Worm (Caenorhabditis elegans): Measurements from ENCODE around the gene C15C8.8.

C15C8.8 gene

ce11 chrV:12752407-12752806 is at the start of gene C15C8.8:
Gene C15C8.8 (minus strand): TSS chrV:12752507.
- no peak for TF ChIP-seq him-1 (tag; optimal IDR thresholded peaks at IDR 0.05)
- TF ChIP-seq dao-5 (tag; optimal IDR thresholded peaks at IDR 0.05): no peak
- TF ChIP-seq W03F9.2 (tag; optimal IDR thresholded peaks at IDR 0.05): no peak

ce11 chrV:12800171-12800570 is 47.9 kb upstream of the C15C8.8 start, which contains the start of gene ugt-3:
Gene ugt-3 (minus strand): TSS chrV:12800271.
- TF ChIP-seq dao-5 (tag; optimal IDR thresholded peaks at IDR 0.05) (no peak), W03F9.2 (tag; optimal IDR thresholded peaks at IDR 0.05) (no peak), him-1 (tag; optimal IDR thresholded peaks at IDR 0.05) (no peak)

- TF ChIP-seq dao-5 (tag; optimal IDR thresholded peaks at IDR 0.05) (no peak), him-1 (tag; optimal IDR thresholded peaks at IDR 0.05) (no peak), W03F9.2 (tag; optimal IDR thresholded peaks at IDR 0.05) (no peak)
Observed at ce11 chrV:12797992-12798391, 45.7 kb upstream of the C15C8.8 start, which contains the start of gene ugt-6. Gene ugt-6 (minus strand): TSS chrV:12798224.

ce11 chrV:12796908-12797490 is 44.7 kb upstream of the C15C8.8 start:
- TF ChIP-seq him-1 (tag; optimal IDR thresholded peaks at IDR 0.05) (no peak), W03F9.2 (tag; optimal IDR thresholded peaks at IDR 0.05) (no peak), dao-5 (tag; optimal IDR thresholded peaks at IDR 0.05) (no peak)

- TF ChIP-seq dao-5 (tag; optimal IDR thresholded peaks at IDR 0.05) (no peak), him-1 (tag; optimal IDR thresholded peaks at IDR 0.05) (no peak), W03F9.2 (tag; optimal IDR thresholded peaks at IDR 0.05) (no peak)
Observed at ce11 chrV:12795927-12796326, 43.6 kb upstream of the C15C8.8 start.

- TF ChIP-seq him-1 (tag; optimal IDR thresholded peaks at IDR 0.05): no peak
- TF ChIP-seq W03F9.2 (tag; optimal IDR thresholded peaks at IDR 0.05): no peak
- no peak for TF ChIP-seq dao-5 (tag; optimal IDR thresholded peaks at IDR 0.05)
Observed at ce11 chrV:12795196-12795595, 42.9 kb upstream of the C15C8.8 start, which contains the start of gene ugt-4. Gene ugt-4 (minus strand): TSS chrV:12795336.

- no peak for TF ChIP-seq W03F9.2 (tag; optimal IDR thresholded peaks at IDR 0.05)
- no peak for TF ChIP-seq him-1 (tag; optimal IDR thresholded peaks at IDR 0.05)
- no peak for TF ChIP-seq dao-5 (tag; optimal IDR thresholded peaks at IDR 0.05)
Observed at ce11 chrV:12792752-12793151, 40.4 kb upstream of the C15C8.8 start, which contains the start of gene ugt-5. Gene ugt-5 (minus strand): TSS chrV:12792965.

- TF ChIP-seq W03F9.2 (tag; optimal IDR thresholded peaks at IDR 0.05) (no peak), him-1 (tag; optimal IDR thresholded peaks at IDR 0.05) (no peak), dao-5 (tag; optimal IDR thresholded peaks at IDR 0.05) (no peak)
Observed at ce11 chrV:12790188-12790587, 37.9 kb upstream of the C15C8.8 start, which contains the start of gene srbc-43. Gene srbc-43 (minus strand): TSS chrV:12790518.

ce11 chrV:12788451-12788850 is 36.1 kb upstream of the C15C8.8 start, which contains the start of gene srbc-44:
Gene srbc-44 (minus strand): TSS chrV:12788551.
- TF ChIP-seq W03F9.2 (tag; optimal IDR thresholded peaks at IDR 0.05): no peak
- TF ChIP-seq dao-5 (tag; optimal IDR thresholded peaks at IDR 0.05): no peak
- TF ChIP-seq him-1 (tag; optimal IDR thresholded peaks at IDR 0.05): no peak

- TF ChIP-seq W03F9.2 (tag; optimal IDR thresholded peaks at IDR 0.05): no peak
- no peak for TF ChIP-seq him-1 (tag; optimal IDR thresholded peaks at IDR 0.05)
- no peak for TF ChIP-seq dao-5 (tag; optimal IDR thresholded peaks at IDR 0.05)
Observed at ce11 chrV:12787026-12787425, 34.7 kb upstream of the C15C8.8 start, which contains the start of gene fkb-4. Gene fkb-4 (minus strand): TSS chrV:12787126.

- TF ChIP-seq him-1 (tag; optimal IDR thresholded peaks at IDR 0.05) (no peak), dao-5 (tag; optimal IDR thresholded peaks at IDR 0.05) (no peak)
Observed at ce11 chrV:12786340-12786739, 34.0 kb upstream of the C15C8.8 start.

ce11 chrV:12784861-12785260 is 32.6 kb upstream of the C15C8.8 start, which contains the start of gene sre-20:
Gene sre-20 (minus strand): TSS chrV:12784961.
- TF ChIP-seq dao-5 (tag; optimal IDR thresholded peaks at IDR 0.05) (no peak), W03F9.2 (tag; optimal IDR thresholded peaks at IDR 0.05) (no peak), him-1 (tag; optimal IDR thresholded peaks at IDR 0.05) (no peak)

ce11 chrV:12780248-12780647 is 27.9 kb upstream of the C15C8.8 start:
- TF ChIP-seq dao-5 (tag; optimal IDR thresholded peaks at IDR 0.05) (peak; percentile 61), W03F9.2 (tag; optimal IDR thresholded peaks at IDR 0.05) (no peak), him-1 (tag; optimal IDR thresholded peaks at IDR 0.05) (peak; percentile 29)

ce11 chrV:12773852-12774251 is 21.5 kb upstream of the C15C8.8 start:
- no peak for TF ChIP-seq W03F9.2 (tag; optimal IDR thresholded peaks at IDR 0.05)
- no peak for TF ChIP-seq dao-5 (tag; optimal IDR thresholded peaks at IDR 0.05)
- TF ChIP-seq him-1 (tag; optimal IDR thresholded peaks at IDR 0.05): no peak

- TF ChIP-seq dao-5 (tag; optimal IDR thresholded peaks at IDR 0.05): no peak
- no peak for TF ChIP-seq W03F9.2 (tag; optimal IDR thresholded peaks at IDR 0.05)
- no peak for TF ChIP-seq him-1 (tag; optimal IDR thresholded peaks at IDR 0.05)
Observed at ce11 chrV:12773222-12773621, 20.9 kb upstream of the C15C8.8 start, which contains the start of gene ZC455.1. Gene ZC455.1 (plus strand): TSS chrV:12773522.

Measured in whole organism, L4/young adult.